Worm (Caenorhabditis elegans) whole organism, L4 larva: Measurements from ENCODE around the gene T16H12.2.
"Not testable (repeated sequence)": the region's sequence is repeated elsewhere in the genome, so short reads cannot be mapped to it uniquely, and the experiment has no call there.

Experiments
- T20F7.1 ChIP-seq: fragments of 200-800 bp; sonication (Bioruptor generic); optimal IDR thresholded peaks from 2 replicates; lab custom pipeline; 2018; ENCODE audit warnings: mild to moderate bottlenecking, missing genetic modification characterization, missing compliant biosample characterization
- Y75B8A.6 ChIP-seq: fragments of 200-800 bp; sonication (Bioruptor generic); IDR thresholded peaks from 2 replicates; pipeline ENCODE4 v1.3.6; 2022; ENCODE audit warnings: missing genetic modification reagents, missing genetic modification characterization, missing compliant biosample characterization
- ZK546.5 ChIP-seq, 2 experiments: sonication (generic microtip); optimal IDR thresholded peaks; 2 replicates each; lab custom pipeline; 2017; ENCODE audit warnings: missing biosample characterization in 2 of 2, missing genetic modification characterization in 2 of 2
- attf-4 ChIP-seq: sonication (generic microtip); optimal IDR thresholded peaks from 3 replicates; lab custom pipeline; 2017; ENCODE audit warnings: missing biosample characterization, missing genetic modification characterization
- ceh-44 ChIP-seq: fragments of 200-800 bp; sonication (Bioruptor generic); IDR thresholded peaks from 2 replicates; pipeline ENCODE4 v1.3.6; 2022; ENCODE audit warnings: missing genetic modification reagents, missing genetic modification characterization, missing compliant biosample characterization
- ceh-82 ChIP-seq: sonication (generic microtip); optimal IDR thresholded peaks from 2 replicates; lab custom pipeline; 2017; ENCODE audit warnings: missing biosample characterization, missing genetic modification characterization
- daf-16 ChIP-seq, 3 experiments: sonication (generic microtip); optimal IDR thresholded peaks; 2 replicates each; lab custom pipeline; 2016 to 2017; ENCODE audit warnings: missing genetic modification characterization in 3 of 3, missing genetic modification reagents in 3 of 3, mild to moderate bottlenecking in 2 of 3, missing compliant biosample characterization in 2 of 3, missing biosample characterization in 1 of 3, moderate library complexity in 1 of 3
- daf-8 ChIP-seq: fragments of 200-800 bp; sonication (Bioruptor generic); IDR thresholded peaks from 2 replicates; pipeline ENCODE4 v1.3.6; 2022; ENCODE audit warnings: missing genetic modification characterization, missing compliant biosample characterization
- dmd-6 ChIP-seq: fragments of 200-800 bp; sonication (Bioruptor generic); IDR thresholded peaks from 2 replicates; pipeline ENCODE4 v1.3.6; 2022; ENCODE audit warnings: missing genetic modification reagents, missing genetic modification characterization, missing compliant biosample characterization
- dpl-1 ChIP-seq: fragments of 150-350 bp; optimal IDR thresholded peaks from 2 replicates; lab custom pipeline; 2014; ENCODE audit warnings: missing biosample characterization, missing genetic modification reagents, missing genetic modification characterization
- duxl-1 ChIP-seq: sonication (generic microtip); optimal IDR thresholded peaks from 2 replicates; lab custom pipeline; 2016; ENCODE audit warnings: mild to moderate bottlenecking, missing genetic modification characterization, moderate library complexity, missing compliant biosample characterization; ENCODE audit not compliant: poor library complexity
- dve-1 ChIP-seq: sonication (generic microtip); optimal IDR thresholded peaks from 2 replicates; lab custom pipeline; 2017; ENCODE audit warnings: antibody characterized with exemption, mild to moderate bottlenecking, missing genetic modification characterization, missing compliant biosample characterization; ENCODE audit not compliant: insufficient read depth
- fos-1 ChIP-seq: fragments of 150-350 bp; optimal IDR thresholded peaks from 2 replicates; lab custom pipeline; 2014; ENCODE audit warnings: missing biosample characterization, missing genetic modification characterization
- hlh-11 ChIP-seq: fragments of 200-800 bp; sonication (Bioruptor generic); optimal IDR thresholded peaks from 2 replicates; lab custom pipeline; 2018; ENCODE audit warnings: mild to moderate bottlenecking, missing genetic modification characterization, missing compliant biosample characterization
- hmg-1.1 ChIP-seq: fragments of 200-800 bp; sonication (Bioruptor generic); IDR thresholded peaks from 2 replicates; pipeline ENCODE4 v1.3.6; 2022; ENCODE audit warnings: missing genetic modification reagents, missing genetic modification characterization, missing compliant biosample characterization
- jun-1 ChIP-seq: fragments of 150-350 bp; optimal IDR thresholded peaks from 2 replicates; lab custom pipeline; 2014; ENCODE audit warnings: missing biosample characterization, missing genetic modification reagents, missing genetic modification characterization
- lim-7 ChIP-seq: fragments of 200-800 bp; sonication (Bioruptor generic); IDR thresholded peaks from 2 replicates; pipeline ENCODE4 v1.3.6; 2022; ENCODE audit warnings: missing genetic modification characterization, missing compliant biosample characterization
- lin-39 ChIP-seq: fragments of 150-350 bp; optimal IDR thresholded peaks from 2 replicates; lab custom pipeline; 2014; ENCODE audit warnings: missing biosample characterization, missing genetic modification reagents, missing genetic modification characterization
- mep-1 ChIP-seq: fragments of 150-350 bp; sonication (generic microtip); optimal IDR thresholded peaks from 3 replicates; lab custom pipeline; 2014; ENCODE audit warnings: missing biosample characterization, missing genetic modification characterization
- mxl-2 ChIP-seq: fragments of 200-800 bp; sonication (Bioruptor generic); conservative IDR thresholded peaks from 2 replicates; pipeline ENCODE4 v1.3.6; 2022; ENCODE audit warnings: missing genetic modification reagents, missing genetic modification characterization, missing compliant biosample characterization
- nhr-11 ChIP-seq: fragments of 150-350 bp; optimal IDR thresholded peaks from 2 replicates; lab custom pipeline; 2014; ENCODE audit warnings: missing biosample characterization, missing genetic modification characterization
- nhr-28 ChIP-seq: fragments of 150-350 bp; optimal IDR thresholded peaks from 2 replicates; lab custom pipeline; 2014; ENCODE audit warnings: missing biosample characterization, missing genetic modification characterization
- nhr-6 ChIP-seq: fragments of 150-350 bp; optimal IDR thresholded peaks from 2 replicates; lab custom pipeline; 2014; ENCODE audit warnings: missing biosample characterization, missing genetic modification characterization
- pqm-1 ChIP-seq: sonication (generic microtip); optimal IDR thresholded peaks from 2 replicates; lab custom pipeline; 2017; ENCODE audit warnings: missing biosample characterization, missing genetic modification characterization
- spr-3 ChIP-seq: fragments of 200-800 bp; sonication (Bioruptor generic); optimal IDR thresholded peaks from 2 replicates; lab custom pipeline; 2018; ENCODE audit warnings: mild to moderate bottlenecking, missing genetic modification characterization, missing compliant biosample characterization
- tag-97 ChIP-seq: fragments of 200-800 bp; sonication (Bioruptor generic); IDR thresholded peaks from 2 replicates; pipeline ENCODE4 v1.3.6; 2022; ENCODE audit warnings: missing genetic modification characterization, missing compliant biosample characterization
- tra-1 ChIP-seq: fragments of 200-800 bp; sonication (Bioruptor generic); IDR thresholded peaks from 2 replicates; pipeline ENCODE4 v1.3.6; 2022; ENCODE audit warnings: missing genetic modification reagents, missing genetic modification characterization, missing compliant biosample characterization
- unc-39 ChIP-seq: sonication (generic microtip); optimal IDR thresholded peaks from 2 replicates; lab custom pipeline; 2017; ENCODE audit warnings: missing biosample characterization, missing genetic modification characterization
- unc-62 ChIP-seq, 3 experiments: fragments of 150-350 bp in 1 of 3; sonication (generic microtip); optimal IDR thresholded peaks in 2 of 3; peaks in 1 of 3; 1 replicate in 1 of 3; 2 replicates in 2 of 3; lab custom pipeline; 2014 to 2017; ENCODE audit warnings: missing biosample characterization in 3 of 3, missing genetic modification characterization in 3 of 3, missing genetic modification reagents in 3 of 3, missing genotype in 1 of 3
- zag-1 ChIP-seq: fragments of 150-350 bp; optimal IDR thresholded peaks from 2 replicates; lab custom pipeline; 2014; ENCODE audit warnings: missing biosample characterization, missing genetic modification characterization
- zfp-3 ChIP-seq: fragments of 200-800 bp; sonication (Bioruptor generic); conservative IDR thresholded peaks from 2 replicates; pipeline ENCODE4 v1.3.6; 2022; ENCODE audit warnings: missing genetic modification reagents, missing genetic modification characterization, missing compliant biosample characterization
- ztf-11 ChIP-seq: fragments of 150-350 bp; optimal IDR thresholded peaks from 2 replicates; lab custom pipeline; 2014; ENCODE audit warnings: missing biosample characterization, missing genetic modification characterization

T16H12.2 gene

DNA sequence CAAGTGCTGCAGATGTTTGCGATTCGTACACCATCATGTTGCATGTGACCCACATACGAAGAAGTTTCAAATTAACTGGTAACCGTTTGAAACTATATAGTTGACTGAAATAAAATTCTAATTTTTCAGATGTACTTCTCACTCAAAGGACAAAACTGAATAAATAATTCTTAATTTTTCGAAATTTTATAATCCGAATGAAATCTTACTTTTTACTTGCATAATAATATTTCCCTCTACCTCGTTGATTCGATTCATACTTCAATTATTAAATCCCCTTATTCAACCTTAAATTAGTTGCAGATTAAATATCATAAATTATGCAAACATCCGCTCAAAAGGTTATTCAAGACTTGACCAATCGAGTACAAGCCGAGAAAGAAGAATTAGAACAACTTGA lies at the start of gene T16H12.2:
TSS of gene T16H12.2 (plus strand) at position 301 of the 400 bp plus-strand sequence.
- no peak for TF ChIP-seq ceh-44 (GFP tag; lab: Robert Waterston, UW)
- no peak for TF ChIP-seq dve-1 (tag; lab: Kevin White, UChicago)
- TF ChIP-seq zag-1 (tag; lab: Kevin White, UChicago): no peak
- no peak for TF ChIP-seq duxl-1
- no peak for TF ChIP-seq lin-39
- no peak for TF ChIP-seq lim-7 (GFP tag; lab: Robert Waterston, UW)
- no peak for TF ChIP-seq ztf-11 (tag; lab: Kevin White, UChicago)
- no peak for TF ChIP-seq T20F7.1 (GFP tag; lab: Kevin White, UChicago)
- no peak for TF ChIP-seq ceh-82 (tag; lab: Kevin White, UChicago)
- no peak for TF ChIP-seq ZK546.5 (tag; optimal IDR thresholded peaks at IDR 0.05; lab: Kevin White, UChicago)
- TF ChIP-seq attf-4 (tag; lab: Kevin White, UChicago): no peak
- TF ChIP-seq daf-16 (GFP tag; optimal IDR thresholded peaks at IDR 0.05; lab: Kevin White, UChicago): no peak
- TF ChIP-seq daf-16 (tag; optimal IDR thresholded peaks at IDR 0.05; lab: Kevin White, UChicago): no peak
- TF ChIP-seq nhr-11: no peak
- TF ChIP-seq unc-39 (tag; lab: Kevin White, UChicago): no peak
- no peak for TF ChIP-seq tag-97 (GFP tag; lab: Robert Waterston, UW)
- no peak for TF ChIP-seq mep-1 (tag; lab: Kevin White, UChicago)
- TF ChIP-seq dmd-6 (GFP tag; lab: Robert Waterston, UW): no peak
- no peak for TF ChIP-seq dpl-1 (GFP tag; lab: Kevin White, UChicago)

DNA sequence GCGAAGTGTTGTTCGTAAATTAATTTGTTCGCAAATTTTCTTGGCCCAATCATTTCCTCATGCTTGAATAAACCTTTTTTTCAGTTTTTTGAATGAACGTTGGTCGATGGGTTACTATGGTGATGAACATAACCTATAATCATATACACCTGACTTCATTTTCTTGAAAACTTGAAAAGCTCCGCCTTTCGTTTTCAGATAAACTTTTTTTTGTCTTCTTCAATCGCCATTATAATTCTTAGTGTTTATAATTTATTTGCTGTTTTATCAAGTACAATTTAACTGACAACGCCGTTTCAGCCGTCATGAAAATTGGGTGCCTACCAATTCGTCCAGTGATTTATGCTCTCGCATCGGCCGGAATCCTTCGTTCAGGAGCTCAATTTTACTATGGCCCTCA lies 48.9 kb upstream of the T16H12.2 start, which contains the start of gene M04D8.7:
TSS of gene M04D8.7 (plus strand) at position 301 of the 400 bp plus-strand sequence.
- TF ChIP-seq unc-62 (GFP tag; optimal IDR thresholded peaks at IDR 0.05 in 1 of 2; lab: Kevin White, UChicago) (peak in 1 of 2 experiments; percentile 41), unc-62 (tag; optimal IDR thresholded peaks at IDR 0.05; lab: Kevin White, UChicago) (no peak), nhr-6 (tag; lab: Kevin White, UChicago) (no peak)

DNA sequence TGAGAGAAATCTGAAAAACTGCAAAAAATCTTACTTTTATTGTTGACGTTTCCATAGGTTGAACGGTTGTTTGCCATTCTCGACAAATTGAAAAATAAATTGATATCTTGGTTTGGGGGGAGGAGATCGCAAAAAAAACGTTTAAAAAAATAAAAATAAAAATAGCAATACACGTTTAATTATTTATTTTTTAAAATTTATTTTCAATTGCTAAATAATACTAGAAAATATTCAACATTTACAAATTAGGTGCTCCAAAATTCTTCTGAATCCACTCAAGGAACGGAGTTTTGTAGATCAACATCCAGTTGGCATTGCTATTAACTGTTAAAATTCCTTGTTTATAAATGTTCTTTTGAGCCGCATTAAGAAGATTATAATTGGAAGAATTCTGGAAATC lies 46.1 kb upstream of the T16H12.2 start, which contains the start of gene T16G12.7:
TSS of gene T16G12.7 (minus strand) at position 101 of the 400 bp plus-strand sequence.
- no peak for TF ChIP-seq zfp-3 (GFP tag; lab: Robert Waterston, UW)
- no peak for TF ChIP-seq Y75B8A.6
- no peak for TF ChIP-seq daf-8 (GFP tag; lab: Robert Waterston, UW)
- TF ChIP-seq dmd-6 (GFP tag; lab: Robert Waterston, UW): no peak
- no peak for TF ChIP-seq spr-3
- no peak for TF ChIP-seq fos-1

DNA sequence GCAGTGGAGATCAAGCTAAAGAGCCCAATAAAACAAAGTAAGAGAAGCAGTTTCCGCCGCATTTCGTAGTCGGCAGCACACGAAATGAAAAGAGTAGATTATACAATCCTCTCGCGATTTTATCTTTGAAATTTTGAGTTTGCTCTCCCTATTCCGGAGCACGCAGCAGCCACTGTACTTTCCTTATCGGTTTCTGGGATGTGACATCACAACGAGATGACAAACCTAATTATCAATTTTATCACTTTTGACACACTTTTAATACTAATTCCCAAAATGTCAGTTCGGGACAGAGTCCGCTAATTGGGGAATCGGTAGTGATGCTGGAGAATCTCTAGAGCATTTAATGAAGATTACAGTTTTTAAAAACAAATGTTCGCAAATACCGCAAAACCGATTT lies 36.4 kb upstream of the T16H12.2 start, which contains the start of gene T16G12.1:
TSS of gene T16G12.1 (minus strand) at position 176 of the 400 bp plus-strand sequence.
- TF ChIP-seq tra-1 (GFP tag; lab: Robert Waterston, UW): peak; percentile 39; the same call in 1 of the 2 replicates
- TF ChIP-seq hlh-11 (tag; lab: Kevin White, UChicago): peak; percentile 42
- TF ChIP-seq dmd-6 (GFP tag; lab: Robert Waterston, UW): peak; percentile 70
- no peak for TF ChIP-seq mxl-2
- peak; percentile 64 for TF ChIP-seq nhr-28 (tag; lab: Kevin White, UChicago)
- peak; percentile 68 for TF ChIP-seq pqm-1 (tag; lab: Kevin White, UChicago)
- TF ChIP-seq jun-1 (tag; lab: Kevin White, UChicago): no peak

DNA sequence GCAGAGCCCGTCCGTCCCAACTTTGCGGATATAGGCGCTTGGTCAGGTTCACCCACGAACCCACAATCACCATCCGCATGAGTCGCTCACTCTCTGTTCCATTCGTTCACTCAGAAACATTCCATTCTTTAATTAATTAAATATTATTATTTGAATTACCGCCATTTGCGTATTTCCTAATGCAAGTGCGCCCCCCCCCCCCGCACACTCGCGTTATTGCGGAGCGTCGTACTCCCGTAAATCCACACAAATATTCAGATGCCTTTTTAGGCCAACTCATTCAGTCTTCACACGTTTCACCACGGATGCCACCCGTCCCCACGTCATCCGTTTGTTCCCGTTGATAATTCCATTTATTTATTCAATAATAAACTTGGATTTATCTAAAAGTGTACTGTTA lies 35.8 kb upstream of the T16H12.2 start, which contains the start of gene T16G12.3:
TSS of gene T16G12.3 (plus strand) at position 301 of the 400 bp plus-strand sequence.
- TF ChIP-seq mxl-2; ZK546.5 (tag; optimal IDR thresholded peaks at IDR 0.05; lab: Kevin White, UChicago); hmg-1.1 (GFP tag; lab: Robert Waterston, UW): not testable (repeated sequence)
